Worm (Caenorhabditis elegans) whole organism, L4 larva: ENCODE measurements around the gene unc-68.

ENCODE experiments used
- F37D6.2 ChIP-seq: sonication (generic microtip); optimal IDR thresholded peaks from 2 replicates; lab custom pipeline; 2016; ENCODE audit warnings: mild to moderate bottlenecking, missing genetic modification characterization, missing compliant biosample characterization
- F44E2.7 ChIP-seq: fragments of 200-800 bp; sonication (Bioruptor generic); IDR thresholded peaks from 2 replicates; pipeline ENCODE4 v2.1.2; 2022; ENCODE audit warnings: missing genetic modification characterization, missing compliant biosample characterization
- F49E8.2 ChIP-seq: sonication (generic microtip); optimal IDR thresholded peaks from 2 replicates; lab custom pipeline; 2016; ENCODE audit warnings: missing compliant biosample characterization, mild to moderate bottlenecking, missing genetic modification characterization, borderline replicate concordance
- T26A8.4 ChIP-seq: fragments of 200-800 bp; sonication (Bioruptor generic); IDR thresholded peaks from 2 replicates; pipeline ENCODE4 v1.3.6; 2022; ENCODE audit warnings: missing genetic modification characterization, missing compliant biosample characterization
- Y75B8A.6 ChIP-seq: fragments of 200-800 bp; sonication (Bioruptor generic); IDR thresholded peaks from 2 replicates; pipeline ENCODE4 v1.3.6; 2022; ENCODE audit warnings: missing genetic modification reagents, missing genetic modification characterization, missing compliant biosample characterization
- ZK337.2 ChIP-seq: fragments of 200-800 bp; sonication (Bioruptor generic); IDR thresholded peaks from 2 replicates; pipeline ENCODE4 v1.3.6; 2022; ENCODE audit warnings: missing genetic modification reagents, missing genetic modification characterization, missing compliant biosample characterization
- aha-1 ChIP-seq: fragments of 150-350 bp; peaks from one replicate; lab custom pipeline; 2014; ENCODE audit warnings: missing biosample characterization, missing genetic modification characterization
- aly-2 ChIP-seq: sonication (generic microtip); optimal IDR thresholded peaks from 2 replicates; lab custom pipeline; 2018; ENCODE audit warnings: missing biosample characterization, missing genetic modification characterization
- ceh-28 ChIP-seq: fragments of 150-350 bp; optimal IDR thresholded peaks from 2 replicates; lab custom pipeline; 2014; ENCODE audit warnings: missing biosample characterization, missing genetic modification reagents, missing genetic modification characterization
- daf-16 ChIP-seq, 3 experiments: sonication (generic microtip); optimal IDR thresholded peaks; 2 replicates each; lab custom pipeline; 2016 to 2017; ENCODE audit warnings: missing genetic modification characterization in 3 of 3, missing genetic modification reagents in 3 of 3, mild to moderate bottlenecking in 2 of 3, missing compliant biosample characterization in 2 of 3, missing biosample characterization in 1 of 3, moderate library complexity in 1 of 3
- daf-19 ChIP-seq: fragments of 200-800 bp; sonication (Bioruptor generic); conservative IDR thresholded peaks from 2 replicates; pipeline ENCODE4 v1.3.6; 2022; ENCODE audit warnings: missing genetic modification characterization, missing compliant biosample characterization
- dmd-6 ChIP-seq: fragments of 200-800 bp; sonication (Bioruptor generic); IDR thresholded peaks from 2 replicates; pipeline ENCODE4 v1.3.6; 2022; ENCODE audit warnings: missing genetic modification reagents, missing genetic modification characterization, missing compliant biosample characterization
- dmd-9 ChIP-seq: fragments of 200-800 bp; sonication (Bioruptor generic); IDR thresholded peaks from 2 replicates; pipeline ENCODE4 v1.3.6; 2022; ENCODE audit warnings: missing genetic modification reagents, missing genetic modification characterization, missing compliant biosample characterization
- dpl-1 ChIP-seq: fragments of 150-350 bp; optimal IDR thresholded peaks from 2 replicates; lab custom pipeline; 2014; ENCODE audit warnings: missing biosample characterization, missing genetic modification reagents, missing genetic modification characterization
- duxl-1 ChIP-seq: sonication (generic microtip); optimal IDR thresholded peaks from 2 replicates; lab custom pipeline; 2016; ENCODE audit warnings: mild to moderate bottlenecking, missing genetic modification characterization, moderate library complexity, missing compliant biosample characterization; ENCODE audit not compliant: poor library complexity
- egl-27 ChIP-seq: sonication (generic microtip); optimal IDR thresholded peaks from 3 replicates; lab custom pipeline; 2017; ENCODE audit warnings: missing biosample characterization, missing genetic modification reagents, missing genetic modification characterization
- egl-43 ChIP-seq: fragments of 200-800 bp; sonication (Bioruptor generic); IDR thresholded peaks from 2 replicates; pipeline ENCODE4 v1.3.6; 2022; ENCODE audit warnings: missing genetic modification reagents, missing genetic modification characterization, missing compliant biosample characterization
- hif-1 ChIP-seq, 2 experiments: sonication (generic microtip); optimal IDR thresholded peaks; 2 replicates each; lab custom pipeline; 2016 to 2017; ENCODE audit warnings: missing compliant biosample characterization in 2 of 2, missing genetic modification characterization in 2 of 2, missing genetic modification reagents in 2 of 2, missing genotype in 2 of 2, mild to moderate bottlenecking in 1 of 2
- hmg-1.1 ChIP-seq: fragments of 200-800 bp; sonication (Bioruptor generic); IDR thresholded peaks from 2 replicates; pipeline ENCODE4 v1.3.6; 2022; ENCODE audit warnings: missing genetic modification reagents, missing genetic modification characterization, missing compliant biosample characterization
- jun-1 ChIP-seq: fragments of 150-350 bp; optimal IDR thresholded peaks from 2 replicates; lab custom pipeline; 2014; ENCODE audit warnings: missing biosample characterization, missing genetic modification reagents, missing genetic modification characterization
- lir-3 ChIP-seq: sonication (generic microtip); optimal IDR thresholded peaks from 2 replicates; lab custom pipeline; 2016; ENCODE audit warnings: mild to moderate bottlenecking, missing genetic modification characterization, missing compliant biosample characterization
- lsy-2 ChIP-seq, 2 experiments: fragments of 150-350 bp in 1 of 2; sonication (generic microtip) in 1 of 2; optimal IDR thresholded peaks; 2 replicates each; lab custom pipeline; 2014 to 2017; ENCODE audit warnings: missing biosample characterization in 2 of 2, missing genetic modification characterization in 2 of 2
- mxl-2 ChIP-seq: fragments of 200-800 bp; sonication (Bioruptor generic); conservative IDR thresholded peaks from 2 replicates; pipeline ENCODE4 v1.3.6; 2022; ENCODE audit warnings: missing genetic modification reagents, missing genetic modification characterization, missing compliant biosample characterization
- nhr-111 ChIP-seq: fragments of 200-800 bp; sonication (Bioruptor generic); optimal IDR thresholded peaks from 2 replicates; lab custom pipeline; 2018; ENCODE audit warnings: mild to moderate bottlenecking, missing genetic modification characterization, missing compliant biosample characterization
- nhr-77 ChIP-seq: fragments of 150-350 bp; optimal IDR thresholded peaks from 2 replicates; lab custom pipeline; 2014; ENCODE audit warnings: missing biosample characterization, missing genetic modification characterization
- pqm-1 ChIP-seq: sonication (generic microtip); optimal IDR thresholded peaks from 2 replicates; lab custom pipeline; 2017; ENCODE audit warnings: missing biosample characterization, missing genetic modification characterization
- set-16 ChIP-seq: fragments of 200-800 bp; sonication (Bioruptor generic); IDR thresholded peaks from 2 replicates; pipeline ENCODE4 v1.3.6; 2022; ENCODE audit warnings: missing genetic modification reagents, missing genetic modification characterization, missing compliant biosample characterization
- snpc-1.2 ChIP-seq: fragments of 200-800 bp; sonication (Bioruptor generic); IDR thresholded peaks from 2 replicates; pipeline ENCODE4 v1.3.6; 2022; ENCODE audit warnings: missing genetic modification reagents, missing genetic modification characterization, missing compliant biosample characterization
- tag-97 ChIP-seq: fragments of 200-800 bp; sonication (Bioruptor generic); IDR thresholded peaks from 2 replicates; pipeline ENCODE4 v1.3.6; 2022; ENCODE audit warnings: missing genetic modification characterization, missing compliant biosample characterization
- tra-1 ChIP-seq: fragments of 200-800 bp; sonication (Bioruptor generic); IDR thresholded peaks from 2 replicates; pipeline ENCODE4 v1.3.6; 2022; ENCODE audit warnings: missing genetic modification reagents, missing genetic modification characterization, missing compliant biosample characterization
- unc-39 ChIP-seq: sonication (generic microtip); optimal IDR thresholded peaks from 2 replicates; lab custom pipeline; 2017; ENCODE audit warnings: missing biosample characterization, missing genetic modification characterization
- unc-62 ChIP-seq, 3 experiments: fragments of 150-350 bp in 1 of 3; sonication (generic microtip); optimal IDR thresholded peaks in 2 of 3; peaks in 1 of 3; 1 replicate in 1 of 3; 2 replicates in 2 of 3; lab custom pipeline; 2014 to 2017; ENCODE audit warnings: missing biosample characterization in 3 of 3, missing genetic modification characterization in 3 of 3, missing genetic modification reagents in 3 of 3, missing genotype in 1 of 3
- vab-7 ChIP-seq: fragments of 200-800 bp; sonication (Bioruptor generic); IDR thresholded peaks from 2 replicates; pipeline ENCODE4 v1.3.6; 2022; ENCODE audit warnings: missing genetic modification reagents, missing genetic modification characterization, missing compliant biosample characterization
- ztf-7 ChIP-seq: fragments of 150-350 bp; optimal IDR thresholded peaks from 2 replicates; lab custom pipeline; 2014; ENCODE audit warnings: missing biosample characterization, missing genetic modification characterization

unc-68 gene

ce11 chrV:6969950-6970532 lies 41.2 kb upstream of the unc-68 start, which contains the start of gene ptr-15 (continued):
- no peak for TF ChIP-seq duxl-1 (tag; lab: Kevin White, UChicago)
- TF ChIP-seq dmd-6 (GFP tag; lab: Robert Waterston, UW) = no peak
- TF ChIP-seq pqm-1 (tag; lab: Kevin White, UChicago) = no peak

DNA sequence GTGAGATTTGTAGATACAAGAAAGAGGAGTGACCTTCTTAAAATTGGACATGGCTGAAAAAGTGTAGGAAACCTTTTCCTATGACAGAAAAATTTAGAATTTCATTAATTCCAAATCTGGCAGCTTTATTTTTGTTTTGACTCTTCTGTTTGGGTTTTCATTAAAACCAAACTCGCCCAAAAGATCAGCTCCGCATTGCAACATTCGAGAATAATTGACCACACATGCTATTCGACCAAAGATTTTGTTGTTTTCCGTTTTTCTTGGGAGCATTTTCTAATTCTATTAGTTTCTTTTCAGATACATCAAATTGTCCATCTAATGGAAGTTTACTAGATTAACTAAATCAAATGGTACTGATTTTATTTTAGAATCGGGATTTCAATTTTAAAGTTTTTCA lies 27.4 kb upstream of the unc-68 start, which contains the start of gene mec-1:
Gene mec-1, plus strand, starts transcription at position 301 of the 400 bp plus-strand sequence.
- TF ChIP-seq daf-16 (GFP tag; optimal IDR thresholded peaks at IDR 0.05; lab: Kevin White, UChicago) (no peak), daf-16 (tag; optimal IDR thresholded peaks at IDR 0.05; lab: Kevin White, UChicago) (no peak), aha-1 (tag; lab: Kevin White, UChicago) (peak; percentile 58), ceh-28 (no peak)

- TF ChIP-seq mxl-2 (GFP tag; lab: Robert Waterston, UW) (no peak), unc-62 (GFP tag; optimal IDR thresholded peaks at IDR 0.05 in 1 of 2; lab: Kevin White, UChicago) (peak in 1 of 2 experiments; percentile 51), unc-62 (tag; optimal IDR thresholded peaks at IDR 0.05; lab: Kevin White, UChicago) (no peak)
Measured at ce11 chrV:6953797-6954196, 25.0 kb upstream of the unc-68 start, which contains the start of gene srg-31. Gene srg-31, minus strand, starts transcription at chrV:6953897.

DNA sequence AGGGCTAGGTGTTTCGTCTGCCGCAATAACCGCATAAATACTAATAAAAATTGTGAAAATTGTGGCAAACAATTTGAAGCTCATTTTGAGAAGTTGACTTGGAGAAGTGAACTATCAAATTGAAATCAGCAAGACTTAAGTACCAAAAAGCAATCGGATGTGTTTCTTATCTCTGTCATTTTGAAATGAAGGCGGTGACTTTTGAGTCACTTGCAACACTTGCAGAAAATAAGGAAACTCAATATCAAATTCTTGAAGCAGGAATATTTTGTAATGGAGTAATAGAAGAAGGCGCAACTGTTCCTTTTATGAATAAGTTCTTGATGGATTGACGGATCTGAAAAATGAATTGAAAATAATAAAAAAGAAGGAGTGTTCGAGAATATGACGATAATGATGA lies 22.5 kb upstream of the unc-68 start, which contains the start of gene T07H8.11:
Gene T07H8.11, minus strand, starts transcription at position 101 of the 400 bp plus-strand sequence.
- TF ChIP-seq lir-3 (tag; lab: Kevin White, UChicago) = no peak

- TF ChIP-seq egl-43 (GFP tag; lab: Robert Waterston, UW) = no peak
- no peak for TF ChIP-seq daf-19 (GFP tag; lab: Robert Waterston, UW)
- no peak for TF ChIP-seq aly-2 (tag; lab: Kevin White, UChicago)
- TF ChIP-seq hmg-1.1 = no peak
- TF ChIP-seq set-16 (GFP tag; lab: Robert Waterston, UW) = no peak
Measured at ce11 chrV:6949770-6950169, 20.9 kb upstream of the unc-68 start, which contains the start of gene Y57E12B.11. Gene Y57E12B.11, minus strand, starts transcription at chrV:6949870.

DNA sequence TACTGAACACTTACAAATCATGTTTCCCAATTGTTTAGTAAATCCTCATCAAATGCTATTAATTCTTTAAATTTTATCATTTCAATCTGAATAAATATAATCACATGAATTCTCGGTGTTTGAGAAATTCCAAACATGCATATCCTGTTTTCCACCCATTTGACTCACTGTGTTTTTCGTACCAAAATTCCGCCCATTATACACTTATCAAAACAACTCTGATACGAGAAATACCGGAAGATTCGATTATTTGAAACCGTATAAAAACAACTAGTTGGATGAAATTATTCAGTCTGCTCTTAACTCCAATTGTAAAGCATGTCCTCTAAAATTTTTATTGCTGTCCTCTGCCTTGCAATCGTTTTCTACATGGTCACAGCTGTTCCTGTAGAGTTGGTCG lies 19.4 kb upstream of the unc-68 start, which contains the start of gene Y57E12B.1:
Gene Y57E12B.1, plus strand, starts transcription at position 301 of the 400 bp plus-strand sequence.
- TF ChIP-seq ZK337.2 (GFP tag; lab: Robert Waterston, UW) (no peak), F44E2.7 (GFP tag; lab: Robert Waterston, UW) (no peak), egl-43 (GFP tag; lab: Robert Waterston, UW) (no peak), dmd-9 (no peak), aha-1 (tag; lab: Kevin White, UChicago) (no peak), nhr-111 (no peak), F49E8.2 (no peak), dpl-1 (GFP tag; lab: Kevin White, UChicago) (no peak), tag-97 (GFP tag; lab: Robert Waterston, UW) (no peak), ztf-7 (tag; lab: Kevin White, UChicago) (no peak), T26A8.4 (GFP tag; lab: Robert Waterston, UW) (no peak)
- TF ChIP-seq, all 104 proteins: peak for 0

- no peak for TF ChIP-seq hmg-1.1
- no peak for TF ChIP-seq egl-27 (tag; lab: Kevin White, UChicago)
- TF ChIP-seq hif-1 (tag; optimal IDR thresholded peaks at IDR 0.05; lab: Kevin White, UChicago) = no peak
- no peak for TF ChIP-seq vab-7 (GFP tag; lab: Robert Waterston, UW)
- no peak for TF ChIP-seq nhr-77 (tag; lab: Kevin White, UChicago)
- no peak for TF ChIP-seq jun-1 (tag; lab: Kevin White, UChicago)
- TF ChIP-seq tra-1 (GFP tag; lab: Robert Waterston, UW) = no peak
- no peak for TF ChIP-seq unc-39 (tag; lab: Kevin White, UChicago)
- no peak for TF ChIP-seq egl-43 (GFP tag; lab: Robert Waterston, UW)
- TF ChIP-seq Y75B8A.6 (GFP tag; lab: Robert Waterston, UW) = no peak
- TF ChIP-seq snpc-1.2 (GFP tag; lab: Robert Waterston, UW) = no peak
- no peak for TF ChIP-seq lsy-2 (tag; optimal IDR thresholded peaks at IDR 0.05; lab: Kevin White, UChicago)
- no peak for TF ChIP-seq F37D6.2
- TF ChIP-seq, all 104 proteins: peak for 0
Measured at ce11 chrV:6947442-6947841, 18.6 kb upstream of the unc-68 start, which contains the start of gene Y57E12B.4. Gene Y57E12B.4, minus strand, starts transcription at chrV:6947542.
